Worm (Caenorhabditis elegans) whole organism, mixed stage, embryonic: ENCODE results near the gene F46B6.6.

Source experiments
- blmp-1 ChIP-seq: fragments of 150-350 bp; optimal IDR thresholded peaks from 2 replicates; lab custom pipeline; 2014; ENCODE audit warnings: missing biosample characterization, missing genetic modification characterization
- ces-1 ChIP-seq: fragments of 150-350 bp; optimal IDR thresholded peaks from 2 replicates; lab custom pipeline; 2014; ENCODE audit warnings: missing biosample characterization, missing genetic modification reagents, missing genetic modification characterization
- elt-1 ChIP-seq: sonication (generic microtip); optimal IDR thresholded peaks from 2 replicates; lab custom pipeline; 2017; ENCODE audit warnings: missing genetic modification characterization, mild to moderate bottlenecking, missing compliant biosample characterization, antibody characterized with exemption, moderate library complexity, borderline replicate concordance; ENCODE audit not compliant: insufficient read depth
- ham-2 ChIP-seq: fragments of 200-800 bp; sonication (Bioruptor generic); optimal IDR thresholded peaks from 2 replicates; lab custom pipeline; 2018; ENCODE audit warnings: mild to moderate bottlenecking, missing genetic modification characterization, missing compliant biosample characterization
- hlh-1 ChIP-seq: fragments of 150-350 bp; optimal IDR thresholded peaks from 2 replicates; lab custom pipeline; 2014; ENCODE audit warnings: missing biosample characterization, missing genetic modification reagents, missing genetic modification characterization
- lin-13 ChIP-seq: fragments of 150-350 bp; optimal IDR thresholded peaks from 2 replicates; lab custom pipeline; 2014; ENCODE audit warnings: missing biosample characterization, missing genetic modification characterization
- lsy-2 ChIP-seq: fragments of 150-350 bp; optimal IDR thresholded peaks from 2 replicates; lab custom pipeline; 2014; ENCODE audit warnings: missing biosample characterization, missing genetic modification characterization
- mab-5 ChIP-seq: fragments of 150-350 bp; optimal IDR thresholded peaks from 2 replicates; lab custom pipeline; 2014; ENCODE audit warnings: missing biosample characterization, missing genetic modification characterization
- nhr-12 ChIP-seq: fragments of 150-350 bp; optimal IDR thresholded peaks from 2 replicates; lab custom pipeline; 2014; ENCODE audit warnings: missing biosample characterization, missing genetic modification characterization
- snpc-4 ChIP-seq: fragments of 150-350 bp; optimal IDR thresholded peaks from 2 replicates; lab custom pipeline; 2014; ENCODE audit warnings: missing biosample characterization, missing genetic modification characterization
- sptf-1 ChIP-seq: sonication (generic microtip); optimal IDR thresholded peaks from 2 replicates; lab custom pipeline; 2017; ENCODE audit warnings: mild to moderate bottlenecking, missing genetic modification characterization, moderate library complexity, missing compliant biosample characterization
- unc-62 ChIP-seq: fragments of 150-350 bp; optimal IDR thresholded peaks from 2 replicates; lab custom pipeline; 2014; ENCODE audit warnings: missing biosample characterization, missing genetic modification reagents, missing genetic modification characterization

DNA sequence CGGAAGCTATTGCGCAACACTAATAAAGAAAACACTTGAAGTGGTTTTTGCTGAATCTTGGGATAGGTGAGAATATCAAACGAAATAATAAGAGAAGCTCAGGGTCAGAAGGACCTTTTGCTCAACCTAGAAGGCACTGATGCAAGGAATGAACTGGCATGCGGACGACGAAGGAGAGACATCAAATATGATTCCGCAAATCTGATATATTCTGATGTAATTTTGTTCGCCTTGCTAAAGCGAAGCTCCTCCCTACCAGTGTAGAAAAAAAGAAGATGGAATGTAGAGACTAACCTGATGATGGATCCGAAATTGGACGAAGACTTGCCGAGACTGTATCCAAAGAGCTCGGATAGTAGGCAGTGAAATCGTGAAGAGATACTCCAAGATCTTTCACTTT, 18.7 kb downstream of the F46B6.6 start:
- TF ChIP-seq lsy-2 (tag; lab: Kevin White, UChicago) (no peak), hlh-1 (tag; lab: Kevin White, UChicago) (no peak), lin-13 (no peak), unc-62 (GFP tag; lab: Kevin White, UChicago) (no peak), snpc-4 (tag; lab: Kevin White, UChicago) (no peak), nhr-12 (tag; lab: Kevin White, UChicago) (no peak), ces-1 (peak; percentile 100), elt-1 (tag; lab: Kevin White, UChicago) (no peak), mab-5 (no peak), blmp-1 (tag; lab: Kevin White, UChicago) (no peak), sptf-1 (tag; lab: Kevin White, UChicago) (no peak), ham-2 (no peak)
